Fruit fly (Drosophila melanogaster) whole organism, wandering third instar larva: ENCODE measurements around the gene Shawl.

Source experiments
- Sp1 ChIP-seq: fragments of 200-800 bp; sonication (Bioruptor generic); optimal IDR thresholded peaks from 3 replicates; lab custom pipeline; 2019; ENCODE audit warnings: missing biosample characterization, mild to moderate bottlenecking, missing genetic modification characterization, moderate library complexity
- Vsx2 ChIP-seq: fragments of 200-300, 225-300 bp; sonication (Bioruptor generic); optimal IDR thresholded peaks from 2 replicates; lab custom pipeline; 2018; ENCODE audit warnings: missing biosample characterization, missing genetic modification characterization; ENCODE audit not compliant: partially characterized antibody
- sage ChIP-seq: fragments of 200-800 bp; sonication (Bioruptor generic); optimal IDR thresholded peaks from 2 replicates; lab custom pipeline; 2016; ENCODE audit warnings: missing biosample characterization, mild to moderate bottlenecking, missing genetic modification characterization
- usp ChIP-seq: fragments of >200 bp; optimal IDR thresholded peaks from 2 replicates; lab custom pipeline; 2017; ENCODE audit warnings: missing biosample characterization, missing genetic modification characterization

dm6 chr2L:9437216-9437715 lies 22.3 kb upstream of the Shawl start, which contains the start of gene numb:
- TF ChIP-seq sage (no peak), Sp1 (GFP tag; lab: Kevin White, UChicago) (no peak), Vsx2 (GFP tag; lab: Kevin White, UChicago) (no peak), usp (GFP tag; lab: Kevin White, UChicago) (no peak)
